Worm (Caenorhabditis elegans) whole organism, late embryonic: ENCODE data around the gene R11F4.1.

Experiments
- Y22D7AL.16 ChIP-seq: sonication (generic microtip); optimal IDR thresholded peaks from 2 replicates; lab custom pipeline; 2016; ENCODE audit warnings: missing genetic modification characterization, missing compliant biosample characterization
- ceh-45 ChIP-seq: fragments of 200-800 bp; sonication (Bioruptor generic); IDR thresholded peaks from 2 replicates; pipeline ENCODE4 v1.3.6; 2022; ENCODE audit warnings: missing genetic modification reagents, missing genetic modification characterization, missing compliant biosample characterization
- fax-1 ChIP-seq: sonication (generic microtip); optimal IDR thresholded peaks from 2 replicates; lab custom pipeline; 2016; ENCODE audit warnings: missing genotype, missing genetic modification characterization, missing compliant biosample characterization
- lin-11 ChIP-seq: fragments of 200-800 bp; sonication (Bioruptor generic); optimal IDR thresholded peaks from 2 replicates; lab custom pipeline; 2018; ENCODE audit warnings: mild to moderate bottlenecking, missing genetic modification characterization, missing compliant biosample characterization
- pat-9 ChIP-seq: fragments of 200-800 bp; sonication (Bioruptor generic); optimal IDR thresholded peaks from 2 replicates; lab custom pipeline; 2018; ENCODE audit warnings: mild to moderate bottlenecking, missing genetic modification characterization, moderate library complexity, missing compliant biosample characterization
- pha-4 ChIP-seq: fragments of 150-350 bp; optimal IDR thresholded peaks from 2 replicates; lab custom pipeline; 2018; ENCODE audit warnings: missing biosample characterization, missing genetic modification reagents, missing genetic modification characterization
- sdc-2 ChIP-seq: sonication (generic microtip); optimal IDR thresholded peaks from 2 replicates; lab custom pipeline; 2016; ENCODE audit warnings: missing genotype, missing genetic modification characterization, missing compliant biosample characterization
- unc-3 ChIP-seq, 2 experiments: fragments of 200-800 bp in 1 of 2; sonication (Bioruptor generic) in 1 of 2; sonication (generic microtip) in 1 of 2; conservative IDR thresholded peaks in 1 of 2; optimal IDR thresholded peaks in 1 of 2; 2 replicates each; pipeline versions ENCODE4 v1.3.6 to Lab custom; 2016 to 2022; ENCODE audit warnings: missing compliant biosample characterization in 2 of 2, missing genetic modification characterization in 2 of 2, missing genetic modification reagents in 1 of 2

DNA sequence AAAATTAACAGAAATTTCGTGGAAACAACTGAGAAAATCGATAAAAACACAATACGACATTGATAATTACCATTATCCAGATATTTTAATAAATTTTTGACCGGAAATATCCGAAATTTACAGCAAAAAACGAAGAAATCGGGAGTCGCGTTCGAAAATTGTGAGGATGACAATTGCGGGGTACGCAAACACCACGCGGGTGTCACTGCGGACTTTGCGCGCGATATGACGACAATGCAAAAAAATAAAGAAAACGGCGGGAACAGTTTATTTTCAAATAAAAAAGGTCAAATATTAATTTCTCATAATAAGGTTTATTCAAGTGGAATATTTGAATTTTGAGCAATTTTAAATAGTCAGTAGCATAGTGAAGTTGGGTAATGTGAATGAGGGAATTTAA, 47.4 kb upstream of the R11F4.1 start, which contains the start of gene rpn-11:
- TF ChIP-seq ceh-45 (GFP tag; lab: Robert Waterston, UW) (no peak), unc-3 (GFP tag; conservative IDR thresholded peaks at IDR 0.05; lab: Robert Waterston, UW) (no peak), unc-3 (tag; optimal IDR thresholded peaks at IDR 0.05; lab: Kevin White, UChicago) (no peak), sdc-2 (tag; lab: Kevin White, UChicago) (no peak), pat-9 (tag; lab: Kevin White, UChicago) (no peak), fax-1 (tag; lab: Kevin White, UChicago) (no peak), lin-11 (tag; lab: Kevin White, UChicago) (no peak), pha-4 (tag; lab: Kevin White, UChicago) (no peak), Y22D7AL.16 (tag; lab: Kevin White, UChicago) (no peak)
